Worm (Caenorhabditis elegans) whole organism, L1 larva: Measurements from ENCODE around the gene F09F9.2.

Source experiments
- C04F5.9 ChIP-seq: sonication (generic microtip); optimal IDR thresholded peaks from 2 replicates; lab custom pipeline; 2016; ENCODE audit warnings: missing genetic modification characterization, missing compliant biosample characterization
- C16A3.4 ChIP-seq: fragments of 150-350 bp; optimal IDR thresholded peaks from 2 replicates; lab custom pipeline; 2014; ENCODE audit warnings: missing biosample characterization, missing genetic modification characterization
- aha-1 ChIP-seq: fragments of 150-350 bp; optimal IDR thresholded peaks from 2 replicates; lab custom pipeline; 2014; ENCODE audit warnings: missing biosample characterization, missing genetic modification characterization
- aly-2 ChIP-seq: fragments of 150-350 bp; optimal IDR thresholded peaks from 2 replicates; lab custom pipeline; 2014; ENCODE audit warnings: missing biosample characterization, missing genetic modification characterization
- blmp-1 ChIP-seq: fragments of 150-350 bp; optimal IDR thresholded peaks from 2 replicates; lab custom pipeline; 2014; ENCODE audit warnings: missing biosample characterization, missing genetic modification characterization
- ceh-63 ChIP-seq: fragments of 200-800 bp; sonication (Bioruptor generic); optimal IDR thresholded peaks from 2 replicates; lab custom pipeline; 2018; ENCODE audit warnings: mild to moderate bottlenecking, missing genetic modification characterization, missing compliant biosample characterization
- ceh-82 ChIP-seq, 3 experiments: fragments of 150-350 bp in 1 of 3; sonication (generic microtip) in 2 of 3; optimal IDR thresholded peaks; 2 replicates each; lab custom pipeline; 2014 to 2017; ENCODE audit warnings: missing biosample characterization in 3 of 3, missing genetic modification characterization in 3 of 3
- ceh-88 ChIP-seq: fragments of 200-800 bp; sonication (Bioruptor generic); IDR thresholded peaks from 2 replicates; pipeline ENCODE4 v1.3.6; 2022; ENCODE audit warnings: missing genetic modification characterization, missing compliant biosample characterization
- ceh-90 ChIP-seq: sonication (generic microtip); optimal IDR thresholded peaks from 2 replicates; lab custom pipeline; 2016; ENCODE audit warnings: missing genetic modification characterization, missing compliant biosample characterization
- dpl-1 ChIP-seq, 3 experiments: fragments of 150-350 bp in 2 of 3; sonication (generic microtip) in 1 of 3; optimal IDR thresholded peaks; 2 replicates each; lab custom pipeline; 2014 to 2017; ENCODE audit warnings: missing biosample characterization in 3 of 3, missing genetic modification characterization in 3 of 3, missing genetic modification reagents in 3 of 3
- dsc-1 ChIP-seq: sonication (generic microtip); optimal IDR thresholded peaks from 2 replicates; lab custom pipeline; 2016; ENCODE audit warnings: mild to moderate bottlenecking, missing genetic modification characterization, missing compliant biosample characterization
- efl-1 ChIP-seq, 4 experiments: fragments of 150-350 bp; optimal IDR thresholded peaks in 3 of 4; peaks in 1 of 4; 1 replicate in 1 of 4; 2 replicates in 3 of 4; lab custom pipeline; 2014; ENCODE audit warnings: missing biosample characterization in 2 of 4, missing genetic modification characterization in 2 of 4, missing genetic modification reagents in 2 of 4
- efl-3 ChIP-seq: fragments of 200-800 bp; sonication (Bioruptor generic); optimal IDR thresholded peaks from 2 replicates; lab custom pipeline; 2018; ENCODE audit warnings: mild to moderate bottlenecking, missing genetic modification characterization, missing compliant biosample characterization
- egl-13 ChIP-seq: sonication (generic microtip); optimal IDR thresholded peaks from 2 replicates; lab custom pipeline; 2016; ENCODE audit warnings: missing genotype, missing genetic modification reagents, missing genetic modification characterization, missing compliant biosample characterization
- egl-27 ChIP-seq, 2 experiments: fragments of 150-350 bp in 1 of 2; sonication (generic microtip); optimal IDR thresholded peaks; 3 replicates each; lab custom pipeline; 2017 to 2018; ENCODE audit warnings: missing biosample characterization in 2 of 2, missing genetic modification characterization in 2 of 2, missing genetic modification reagents in 2 of 2
- elt-2 ChIP-seq: sonication (generic microtip); optimal IDR thresholded peaks from 2 replicates; lab custom pipeline; 2016; ENCODE audit warnings: missing genetic modification characterization, mild to moderate bottlenecking, inconsistent platforms, missing compliant biosample characterization, missing genetic modification reagents
- fkh-4 ChIP-seq: sonication (generic microtip); optimal IDR thresholded peaks from 2 replicates; lab custom pipeline; 2016; ENCODE audit warnings: missing compliant biosample characterization, missing genetic modification characterization, borderline replicate concordance
- fkh-8 ChIP-seq: sonication (generic microtip); optimal IDR thresholded peaks from 2 replicates; lab custom pipeline; 2016; ENCODE audit warnings: mild to moderate bottlenecking, missing genetic modification characterization, missing compliant biosample characterization
- fos-1 ChIP-seq: fragments of 150-350 bp; optimal IDR thresholded peaks from 2 replicates; lab custom pipeline; 2014; ENCODE audit warnings: missing biosample characterization, missing genetic modification characterization
- hlh-17 ChIP-seq: fragments of 200-800 bp; sonication (Bioruptor generic); optimal IDR thresholded peaks from 2 replicates; lab custom pipeline; 2018; ENCODE audit warnings: missing genetic modification characterization, mild to moderate bottlenecking, missing compliant biosample characterization, moderate library complexity, borderline replicate concordance
- hlh-4 ChIP-seq: sonication (generic microtip); optimal IDR thresholded peaks from 2 replicates; lab custom pipeline; 2016; ENCODE audit warnings: mild to moderate bottlenecking, missing genetic modification characterization, missing compliant biosample characterization
- hpl-2 ChIP-seq: fragments of 150-350 bp; optimal IDR thresholded peaks from 2 replicates; lab custom pipeline; 2014; ENCODE audit warnings: missing biosample characterization, missing genetic modification reagents, missing genetic modification characterization
- irx-1 ChIP-seq: sonication (generic microtip); optimal IDR thresholded peaks from 2 replicates; lab custom pipeline; 2016; ENCODE audit warnings: missing genetic modification characterization, missing compliant biosample characterization
- isw-1 ChIP-seq: fragments of 200-800 bp; sonication (Bioruptor generic); IDR thresholded peaks from 2 replicates; pipeline ENCODE4 v1.3.6; 2022; ENCODE audit warnings: missing genetic modification characterization, missing compliant biosample characterization
- lin-13 ChIP-seq: fragments of 150-350 bp; optimal IDR thresholded peaks from 2 replicates; lab custom pipeline; 2014; ENCODE audit warnings: missing biosample characterization, missing genetic modification reagents, missing genetic modification characterization
- lin-14 ChIP-seq: fragments of 200-800 bp; sonication (Bioruptor generic); optimal IDR thresholded peaks from 2 replicates; lab custom pipeline; 2018; ENCODE audit warnings: mild to moderate bottlenecking, missing genetic modification characterization, moderate library complexity, missing compliant biosample characterization
- lin-15B ChIP-seq: fragments of 150-350 bp; sonication (generic microtip); optimal IDR thresholded peaks from 3 replicates; lab custom pipeline; 2014; ENCODE audit warnings: missing biosample characterization, missing genetic modification characterization
- lin-35 ChIP-seq, 2 experiments: fragments of 150-350 bp; optimal IDR thresholded peaks; 2 replicates each; lab custom pipeline; 2014; ENCODE audit warnings: missing biosample characterization in 2 of 2, missing genetic modification characterization in 2 of 2, missing genetic modification reagents in 2 of 2
- lsy-2 ChIP-seq, 2 experiments: fragments of 150-350 bp; optimal IDR thresholded peaks; 2 replicates each; lab custom pipeline; 2014; ENCODE audit warnings: missing biosample characterization in 2 of 2, missing genetic modification characterization in 2 of 2
- mab-9 ChIP-seq: fragments of 200-800 bp; sonication (Bioruptor generic); IDR thresholded peaks from 2 replicates; pipeline ENCODE4 v1.3.6; 2022; ENCODE audit warnings: missing genetic modification reagents, missing genetic modification characterization, missing compliant biosample characterization
- mef-2 ChIP-seq: fragments of 150-350 bp; optimal IDR thresholded peaks from 2 replicates; lab custom pipeline; 2014; ENCODE audit warnings: missing biosample characterization, missing genetic modification characterization
- mep-1 ChIP-seq: fragments of 150-350 bp; optimal IDR thresholded peaks from 2 replicates; lab custom pipeline; 2014; ENCODE audit warnings: missing biosample characterization, missing genetic modification characterization
- nhr-19 ChIP-seq: fragments of 200-800 bp; sonication (Bioruptor generic); conservative IDR thresholded peaks from 2 replicates; pipeline ENCODE4 v1.3.6; 2022; ENCODE audit warnings: missing genetic modification characterization, missing compliant biosample characterization
- nhr-20 ChIP-seq: sonication (generic microtip); optimal IDR thresholded peaks from 2 replicates; lab custom pipeline; 2016; ENCODE audit warnings: mild to moderate bottlenecking, missing genetic modification characterization, missing compliant biosample characterization
- nhr-71 ChIP-seq: sonication (generic microtip); optimal IDR thresholded peaks from 2 replicates; lab custom pipeline; 2016; ENCODE audit warnings: mild to moderate bottlenecking, missing genetic modification characterization, moderate library complexity, missing compliant biosample characterization
- nhr-76 ChIP-seq: sonication (generic microtip); optimal IDR thresholded peaks from 2 replicates; lab custom pipeline; 2017; ENCODE audit warnings: missing biosample characterization, missing genetic modification characterization
- nhr-84 ChIP-seq: sonication (generic microtip); optimal IDR thresholded peaks from 2 replicates; lab custom pipeline; 2017; ENCODE audit warnings: missing biosample characterization, missing genetic modification characterization
- nhr-85 ChIP-seq: sonication (generic microtip); peaks from one replicate; lab custom pipeline; 2016; ENCODE audit warnings: missing genetic modification characterization, inconsistent platforms, missing compliant biosample characterization
- pqm-1 ChIP-seq: sonication (generic microtip); optimal IDR thresholded peaks from 3 replicates; lab custom pipeline; 2017; ENCODE audit warnings: missing biosample characterization, missing genetic modification characterization
- rnt-1 ChIP-seq: sonication (generic microtip); optimal IDR thresholded peaks from 2 replicates; lab custom pipeline; 2016; ENCODE audit warnings: mild to moderate bottlenecking, missing genetic modification characterization, moderate library complexity, missing compliant biosample characterization
- snpc-4 ChIP-seq: fragments of 150-350 bp; optimal IDR thresholded peaks from 2 replicates; lab custom pipeline; 2014; ENCODE audit warnings: missing biosample characterization, missing genetic modification characterization
- snu-23 ChIP-seq: sonication (generic microtip); optimal IDR thresholded peaks from 2 replicates; lab custom pipeline; 2016; ENCODE audit warnings: missing genetic modification characterization, missing compliant biosample characterization
- sox-4 ChIP-seq: sonication (generic microtip); optimal IDR thresholded peaks from 2 replicates; lab custom pipeline; 2016; ENCODE audit warnings: missing genetic modification characterization, missing compliant biosample characterization
- sptf-1 ChIP-seq: fragments of 150-350 bp; optimal IDR thresholded peaks from 2 replicates; lab custom pipeline; 2014; ENCODE audit warnings: missing biosample characterization, missing genetic modification characterization
- sup-37 ChIP-seq: fragments of 200-800 bp; sonication (Bioruptor generic); optimal IDR thresholded peaks from 2 replicates; lab custom pipeline; 2018; ENCODE audit warnings: mild to moderate bottlenecking, missing genetic modification characterization, missing compliant biosample characterization
- swsn-7 ChIP-seq: sonication (generic microtip); optimal IDR thresholded peaks from 2 replicates; lab custom pipeline; 2016; ENCODE audit warnings: missing genetic modification characterization, missing compliant biosample characterization
- unc-130 ChIP-seq: fragments of 150-350 bp; optimal IDR thresholded peaks from 2 replicates; lab custom pipeline; 2017; ENCODE audit warnings: missing biosample characterization, missing genetic modification characterization, inconsistent platforms
- unc-62 ChIP-seq: fragments of 150-350 bp; optimal IDR thresholded peaks from 2 replicates; lab custom pipeline; 2014; ENCODE audit warnings: missing biosample characterization, missing genetic modification reagents, missing genetic modification characterization
- unc-86 ChIP-seq: sonication (generic microtip); optimal IDR thresholded peaks from 2 replicates; lab custom pipeline; 2016; ENCODE audit warnings: missing genetic modification characterization, missing compliant biosample characterization
- unc-98 ChIP-seq: fragments of 200-800 bp; sonication (Bioruptor generic); IDR thresholded peaks from 2 replicates; pipeline ENCODE4 v1.3.6; 2022; ENCODE audit warnings: missing genetic modification characterization, missing compliant biosample characterization
- xbp-1 ChIP-seq: sonication (generic microtip); optimal IDR thresholded peaks from 2 replicates; lab custom pipeline; 2016; ENCODE audit warnings: missing genetic modification characterization, missing compliant biosample characterization
- ztf-11 ChIP-seq, 2 experiments: sonication (generic microtip); optimal IDR thresholded peaks; 2 replicates each; lab custom pipeline; 2016 to 2017; ENCODE audit warnings: missing genetic modification characterization in 2 of 2, missing biosample characterization in 1 of 2, missing compliant biosample characterization in 1 of 2

The F09F9.2 gene

DNA sequence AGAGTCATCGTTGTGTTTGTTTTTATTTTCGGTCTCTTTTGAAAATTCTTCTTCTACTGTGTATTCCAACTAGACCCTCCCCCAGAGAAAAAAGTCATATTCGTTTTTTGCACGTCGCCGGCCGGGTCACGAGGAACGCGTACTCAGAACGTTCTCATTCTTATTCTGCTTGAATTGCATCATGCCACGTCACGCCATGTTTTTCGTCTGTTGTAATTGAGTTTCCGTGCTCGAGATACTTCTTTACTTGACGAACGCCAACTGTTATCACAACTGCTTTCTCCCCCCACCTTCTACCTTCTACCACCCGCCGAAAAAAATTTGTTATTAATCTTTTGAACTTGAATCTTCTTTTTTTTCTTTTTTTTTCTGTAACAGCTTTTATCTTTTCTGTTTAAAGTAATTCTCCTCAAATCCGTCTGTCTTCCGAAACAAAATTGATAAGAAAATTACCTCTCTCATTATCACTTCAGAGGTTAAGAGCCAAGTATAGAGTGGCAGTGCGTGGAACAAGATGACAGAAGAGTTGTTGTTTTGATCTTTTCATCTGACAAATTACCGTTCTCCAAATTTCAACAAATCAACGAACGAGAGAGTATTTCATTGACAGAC lies 31.5 kb upstream of the F09F9.2 start:
- TF ChIP-seq efl-3 (GFP tag; lab: Kevin White, UChicago), result no peak
- no peak for TF ChIP-seq hlh-4
- TF ChIP-seq ceh-82 (tag; optimal IDR thresholded peaks at IDR 0.05; lab: Kevin White, UChicago), result no peak
- no peak for TF ChIP-seq pqm-1 (tag; lab: Kevin White, UChicago)
- TF ChIP-seq nhr-76, result no peak
- TF ChIP-seq elt-2, result peak; percentile 63
- peak; percentile 67 for TF ChIP-seq aha-1 (tag; lab: Kevin White, UChicago)
- TF ChIP-seq lsy-2 (tag; optimal IDR thresholded peaks at IDR 0.05; lab: Kevin White, UChicago), result peak; percentile 33 to 37
- no peak for TF ChIP-seq irx-1 (tag; lab: Kevin White, UChicago)
- TF ChIP-seq unc-62 (GFP tag; lab: Kevin White, UChicago), result no peak
- no peak for TF ChIP-seq nhr-20
- TF ChIP-seq nhr-84 (tag; lab: Kevin White, UChicago), result no peak
- TF ChIP-seq dsc-1, result peak; percentile 15
- TF ChIP-seq aly-2, result no peak
- TF ChIP-seq xbp-1 (tag; lab: Kevin White, UChicago), result no peak
- TF ChIP-seq ceh-90 (tag; lab: Kevin White, UChicago), result no peak
- TF ChIP-seq blmp-1 (tag; lab: Kevin White, UChicago), result no peak
- no peak for TF ChIP-seq mef-2 (tag; lab: Kevin White, UChicago)
- peak; percentile 60 for TF ChIP-seq lin-13
- TF ChIP-seq C04F5.9 (tag; lab: Kevin White, UChicago), result no peak
- TF ChIP-seq efl-1 (optimal IDR thresholded peaks at IDR 0.05; lab: Kevin White, UChicago), result peak in 1 of 2 experiments; percentile 14
- TF ChIP-seq efl-1 (GFP tag; optimal IDR thresholded peaks at IDR 0.05 in 1 of 2; lab: Kevin White, UChicago), result peak in 1 of 2 experiments; percentile 93
- TF ChIP-seq lin-35 (GFP tag; optimal IDR thresholded peaks at IDR 0.05; lab: Kevin White, UChicago), result no peak
- no peak for TF ChIP-seq ceh-63 (GFP tag; lab: Kevin White, UChicago)
- no peak for TF ChIP-seq sptf-1 (tag; lab: Kevin White, UChicago)
- no peak for TF ChIP-seq isw-1
- TF ChIP-seq hpl-2 (GFP tag; lab: Kevin White, UChicago), result no peak
- no peak for TF ChIP-seq ceh-88 (GFP tag; lab: Robert Waterston, UW)
- no peak for TF ChIP-seq sox-4 (tag; lab: Kevin White, UChicago)
- TF ChIP-seq rnt-1 (tag; lab: Kevin White, UChicago), result peak; percentile 88
- TF ChIP-seq fkh-4, result no peak
- no peak for TF ChIP-seq snu-23 (GFP tag; lab: Kevin White, UChicago)
- TF ChIP-seq snpc-4 (tag; lab: Kevin White, UChicago), result no peak
- no peak for TF ChIP-seq hlh-17 (GFP tag; lab: Kevin White, UChicago)
- TF ChIP-seq mep-1 (tag; lab: Kevin White, UChicago), result peak; percentile 77
- TF ChIP-seq lin-15B (tag; lab: Kevin White, UChicago), result no peak
- TF ChIP-seq unc-130 (tag; lab: Kevin White, UChicago), result peak; percentile 65
- TF ChIP-seq dpl-1 (GFP tag; optimal IDR thresholded peaks at IDR 0.05; lab: Kevin White, UChicago), result no peak
- 0 out of 2 replicates have a peak, but pooled peaks have one; percentile 31 for TF ChIP-seq unc-98 (GFP tag; lab: Robert Waterston, UW)
- no peak for TF ChIP-seq sup-37 (GFP tag; lab: Kevin White, UChicago)
- TF ChIP-seq swsn-7 (tag; lab: Kevin White, UChicago), result peak; percentile 20
- peak; percentile 81 for TF ChIP-seq nhr-71 (tag; lab: Kevin White, UChicago)
- TF ChIP-seq fkh-8, result peak; percentile 60
- TF ChIP-seq ztf-11 (tag; optimal IDR thresholded peaks at IDR 0.05; lab: Kevin White, UChicago), result no peak
- no peak for TF ChIP-seq egl-13 (tag; lab: Kevin White, UChicago)
- peak; percentile 73 for TF ChIP-seq nhr-85 (tag; lab: Kevin White, UChicago)
- TF ChIP-seq nhr-19, result peak; percentile 68
- TF ChIP-seq fos-1 (tag; lab: Kevin White, UChicago), result no peak
- TF ChIP-seq egl-27 (tag; optimal IDR thresholded peaks at IDR 0.05; lab: Kevin White, UChicago), result no peak
- TF ChIP-seq mab-9 (GFP tag; lab: Robert Waterston, UW), result peak; percentile 23; the same call in 1 of the 2 replicates
- TF ChIP-seq C16A3.4 (tag; lab: Kevin White, UChicago), result no peak
- TF ChIP-seq lin-14, result no peak
- TF ChIP-seq unc-86, result no peak
